1 fruit fly cellular context compared by ENCODE assay signal in the genomic region with DNA sequence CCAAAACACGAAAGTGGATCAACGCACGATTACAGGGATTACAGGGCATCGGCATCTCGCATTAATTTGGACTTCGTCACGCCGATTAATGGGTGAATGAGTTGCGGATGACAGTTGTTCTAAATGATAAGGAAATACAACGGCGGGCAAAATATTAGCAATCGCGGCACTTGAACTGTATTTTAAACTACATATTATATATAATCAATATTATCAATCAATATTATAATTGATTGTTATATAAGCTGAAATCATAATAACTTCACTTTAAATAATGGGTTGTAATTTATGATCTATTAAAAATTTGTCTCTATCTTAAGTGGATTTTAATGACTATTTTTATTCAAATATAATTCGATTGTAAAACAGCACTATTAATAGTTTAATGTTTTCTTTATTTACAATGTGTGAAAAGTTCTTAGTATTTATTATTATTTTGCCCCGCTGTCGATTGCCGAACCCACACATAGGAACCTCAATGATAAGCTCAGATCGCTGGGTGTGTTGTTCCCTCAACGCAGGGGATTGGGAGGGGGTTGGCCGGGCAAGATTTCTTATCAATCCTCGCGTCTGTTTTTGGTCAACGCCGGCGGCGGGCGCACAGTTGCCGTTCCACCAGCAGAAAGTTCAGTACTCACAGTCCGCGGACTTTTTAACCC.
TF ChIP-seq lines count a peak whose summit lies in the region.

No protein-coding gene starts in this region.

TF ChIP-seq in whole organism, embryonic, 481 proteins besides CTCF, POLR2A, EP300 and RAD21 (continued from another document and continues in another):
- TF ChIP-seq E2f1 (GFP tag; IDR thresholded peaks at IDR 0.05; lab: Robert Waterston, UW) (peak; percentile 52), CG3847 (GFP tag; IDR thresholded peaks at IDR 0.05; lab: Robert Waterston, UW) (0 out of 2 replicates have a peak, but pooled peaks have one; percentile 19), CG4617 (GFP tag; optimal IDR thresholded peaks at IDR 0.05; lab: Kevin White, UChicago; ENCODE audit: borderline replicate concordance) (no peak), Aef1 (GFP tag; IDR thresholded peaks at IDR 0.05; lab: Robert Waterston, UW) (no peak), CG10147 (GFP tag; optimal IDR thresholded peaks at IDR 0.05; lab: Kevin White, UChicago) (peak; percentile 2), CG11093 (GFP tag; IDR thresholded peaks at IDR 0.05; lab: Robert Waterston, UW) (no peak), wek (GFP tag; optimal IDR thresholded peaks at IDR 0.05; lab: Kevin White, UChicago) (no peak), CG18476 (GFP tag; optimal IDR thresholded peaks at IDR 0.05; lab: Kevin White, UChicago) (no peak), CG7839 (tag; optimal IDR thresholded peaks at IDR 0.05; lab: Kevin White, UChicago) (peak; percentile 80), CG6272 (GFP tag; IDR thresholded peaks at IDR 0.05; lab: Robert Waterston, UW) (no peak), CG2129 (GFP tag; IDR thresholded peaks at IDR 0.05; lab: Robert Waterston, UW; ENCODE audit: partially characterized antibody) (no peak), ERR (GFP tag; optimal IDR thresholded peaks at IDR 0.05; lab: Kevin White, UChicago) (no peak), Bgb (GFP tag; IDR thresholded peaks at IDR 0.05; lab: Robert Waterston, UW; ENCODE audit: partially characterized antibody) (peak; percentile 51), nerfin-1 (tag; optimal IDR thresholded peaks at IDR 0.05; lab: Kevin White, UChicago) (no peak), Sox100B (GFP tag; optimal IDR thresholded peaks at IDR 0.05; lab: Kevin White, UChicago) (peak; percentile 37), twi (tag; optimal IDR thresholded peaks at IDR 0.05; lab: Kevin White, UChicago) (no peak), HLH54F (GFP tag; optimal IDR thresholded peaks at IDR 0.05; lab: Kevin White, UChicago) (no peak), lola (GFP tag; optimal IDR thresholded peaks at IDR 0.05; lab: Kevin White, UChicago) (peak in 1 of 3 experiments; percentile 28), wdn (GFP tag; IDR thresholded peaks at IDR 0.05; lab: Robert Waterston, UW) (no peak), Oli (tag; optimal IDR thresholded peaks at IDR 0.05; lab: Kevin White, UChicago) (peak; percentile 51), ken (GFP tag; IDR thresholded peaks at IDR 0.05; lab: Robert Waterston, UW) (0 out of 3 replicates have a peak, but pooled peaks have one; percentile 40), odd (GFP tag; optimal IDR thresholded peaks at IDR 0.05; lab: Kevin White, UChicago) (peak; percentile 51), CG14710 (tag; optimal IDR thresholded peaks at IDR 0.05; lab: Kevin White, UChicago) (no peak), sna (GFP tag; IDR thresholded peaks at IDR 0.05; lab: Robert Waterston, UW; ENCODE audit: partially characterized antibody) (no peak), CG17359 (tag; optimal IDR thresholded peaks at IDR 0.05; lab: Kevin White, UChicago) (peak; percentile 20), Dbx (GFP tag; IDR thresholded peaks at IDR 0.05; lab: Robert Waterston, UW) (0 out of 3 replicates have a peak, but pooled peaks have one; percentile 8), toy (GFP tag; IDR thresholded peaks at IDR 0.05; lab: Robert Waterston, UW) (no peak), CG17912 (GFP tag; optimal IDR thresholded peaks at IDR 0.05; lab: Kevin White, UChicago) (no peak), bowl (GFP tag; IDR thresholded peaks at IDR 0.05; lab: Robert Waterston, UW) (no peak), CG17612 (GFP tag; IDR thresholded peaks at IDR 0.05; lab: Robert Waterston, UW) (no peak), D19A (tag; optimal IDR thresholded peaks at IDR 0.05; lab: Kevin White, UChicago) (peak; percentile 40), gt (GFP tag; IDR thresholded peaks at IDR 0.05; lab: Robert Waterston, UW) (no peak), CG7271 (tag; optimal IDR thresholded peaks at IDR 0.05; lab: Kevin White, UChicago) (no peak), schlank (tag; optimal IDR thresholded peaks at IDR 0.05; lab: Kevin White, UChicago) (no peak), CG6254 (GFP tag; optimal IDR thresholded peaks at IDR 0.05; lab: Kevin White, UChicago) (no peak), CG6689 (GFP tag; IDR thresholded peaks at IDR 0.05; lab: Robert Waterston, UW) (0 out of 2 replicates have a peak, but pooled peaks have one; percentile 33), CG17385 (GFP tag; optimal IDR thresholded peaks at IDR 0.05; lab: Kevin White, UChicago) (peak; percentile 58), BEAF-32 (GFP tag; optimal IDR thresholded peaks at IDR 0.05; lab: Kevin White, UChicago) (no peak), sqz (GFP tag; optimal IDR thresholded peaks at IDR 0.05; lab: Kevin White, UChicago) (no peak), CG4854 (GFP tag; optimal IDR thresholded peaks at IDR 0.05; lab: Kevin White, UChicago) (no peak), ftz-f1 (GFP tag; optimal IDR thresholded peaks at IDR 0.05; lab: Kevin White, UChicago) (peak; percentile 22), phol (tag; optimal IDR thresholded peaks at IDR 0.05; lab: Kevin White, UChicago) (peak; percentile 58), cas (GFP tag; IDR thresholded peaks at IDR 0.05; lab: Robert Waterston, UW) (0 out of 2 replicates have a peak, but pooled peaks have one; percentile 9), vvl (GFP tag; IDR thresholded peaks at IDR 0.05; lab: Robert Waterston, UW) (peak; percentile 57; the same call in 1 of the 2 replicates), gsb-n (tag; optimal IDR thresholded peaks at IDR 0.05; lab: Kevin White, UChicago) (no peak), fd96Cb (tag; optimal IDR thresholded peaks at IDR 0.05; lab: Kevin White, UChicago) (peak; percentile 48), repo (GFP tag; optimal IDR thresholded peaks at IDR 0.05; lab: Kevin White, UChicago) (no peak), Dek (tag; optimal IDR thresholded peaks at IDR 0.05; lab: Kevin White, UChicago) (peak; percentile 26), ro (GFP tag; IDR thresholded peaks at IDR 0.05; lab: Robert Waterston, UW) (no peak), Ravus (GFP tag; IDR thresholded peaks at IDR 0.05; lab: Robert Waterston, UW) (no peak), NfI (GFP tag; optimal IDR thresholded peaks at IDR 0.05; lab: Kevin White, UChicago) (no peak), CG3281 (GFP tag; optimal IDR thresholded peaks at IDR 0.05; lab: Kevin White, UChicago) (peak; percentile 68), Bteb2 (GFP tag; optimal IDR thresholded peaks at IDR 0.05; lab: Kevin White, UChicago) (no peak), dpn (GFP tag; optimal IDR thresholded peaks at IDR 0.05; lab: Kevin White, UChicago) (peak in 1 of 2 experiments; percentile 31), croc (GFP tag; conservative IDR thresholded peaks at IDR 0.05; lab: Robert Waterston, UW) (no peak), CG1647 (GFP tag; optimal IDR thresholded peaks at IDR 0.05; lab: Kevin White, UChicago) (no peak), zfh1 (GFP tag; IDR thresholded peaks at IDR 0.05; lab: Robert Waterston, UW) (0 out of 3 replicates have a peak, but pooled peaks have one; percentile 13), Nf-YA (GFP tag; IDR thresholded peaks at IDR 0.05; lab: Robert Waterston, UW) (no peak), nom (GFP tag; optimal IDR thresholded peaks at IDR 0.05; lab: Kevin White, UChicago) (peak; percentile 24), ac (GFP tag; optimal IDR thresholded peaks at IDR 0.05; lab: Kevin White, UChicago) (no peak), CG13123 (GFP tag; optimal IDR thresholded peaks at IDR 0.05; lab: Kevin White, UChicago) (no peak), Ptx1 (GFP tag; IDR thresholded peaks at IDR 0.05; lab: Robert Waterston, UW) (peak; percentile 21; the same call in 1 of the 2 replicates), ind (GFP tag; optimal IDR thresholded peaks at IDR 0.05; lab: Kevin White, UChicago) (no peak), CG31224 (GFP tag; IDR thresholded peaks at IDR 0.05; lab: Robert Waterston, UW) (no peak), grau (tag; optimal IDR thresholded peaks at IDR 0.05; lab: Kevin White, UChicago) (peak; percentile 79), sd (tag; optimal IDR thresholded peaks at IDR 0.05; lab: Kevin White, UChicago) (peak; percentile 64), CG4424 (GFP tag; optimal IDR thresholded peaks at IDR 0.05; lab: Kevin White, UChicago) (no peak), gcm (GFP tag; optimal IDR thresholded peaks at IDR 0.05; lab: Kevin White, UChicago) (no peak), CG3995 (GFP tag; optimal IDR thresholded peaks at IDR 0.05; lab: Kevin White, UChicago) (no peak), NFAT (GFP tag; IDR thresholded peaks at IDR 0.05; lab: Robert Waterston, UW) (0 out of 2 replicates have a peak, but pooled peaks have one; percentile 5), CG7745 (tag; optimal IDR thresholded peaks at IDR 0.05; lab: Kevin White, UChicago) (no peak), cwo (GFP tag; optimal IDR thresholded peaks at IDR 0.05; lab: Kevin White, UChicago) (peak; percentile 53), gcm2 (GFP tag; optimal IDR thresholded peaks at IDR 0.05; lab: Kevin White, UChicago) (no peak), CG9727 (GFP tag; optimal IDR thresholded peaks at IDR 0.05; lab: Kevin White, UChicago) (peak; percentile 55), btn (GFP tag; optimal IDR thresholded peaks at IDR 0.05; lab: Kevin White, UChicago) (no peak), dmrt99B (tag; optimal IDR thresholded peaks at IDR 0.05; lab: Kevin White, UChicago) (peak; percentile 69), zen2 (GFP tag; IDR thresholded peaks at IDR 0.05; lab: Robert Waterston, UW; ENCODE audit: partially characterized antibody) (no peak), mld (GFP tag; IDR thresholded peaks at IDR 0.05; lab: Robert Waterston, UW; ENCODE audit: partially characterized antibody) (no peak), CG3726 (GFP tag; IDR thresholded peaks at IDR 0.05; lab: Robert Waterston, UW) (no peak), CG7987 (GFP tag; optimal IDR thresholded peaks at IDR 0.05; lab: Kevin White, UChicago) (no peak), maf-S (GFP tag; optimal IDR thresholded peaks at IDR 0.05; lab: Kevin White, UChicago) (no peak), chinmo (GFP tag; IDR thresholded peaks at IDR 0.05; lab: Robert Waterston, UW; ENCODE audit: partially characterized antibody) (no peak), Eip74EF (GFP tag; optimal IDR thresholded peaks at IDR 0.05; lab: Kevin White, UChicago) (peak in 1 of 2 experiments; percentile 68), Rfx (GFP tag; IDR thresholded peaks at IDR 0.05; lab: Robert Waterston, UW) (peak; percentile 33; the same call in 1 of the 2 replicates), Sin3A (optimal IDR thresholded peaks at IDR 0.05; lab: Kevin White, UChicago) (no peak), CG34224 (GFP tag; IDR thresholded peaks at IDR 0.05; lab: Robert Waterston, UW; ENCODE audit: partially characterized antibody) (no peak), ssp (GFP tag; IDR thresholded peaks at IDR 0.05; lab: Robert Waterston, UW) (no peak), br (optimal IDR thresholded peaks at IDR 0.05; lab: Kevin White, UChicago) (no peak), CG12071 (GFP tag; optimal IDR thresholded peaks at IDR 0.05; lab: Kevin White, UChicago) (no peak), ato (GFP tag; IDR thresholded peaks at IDR 0.05; lab: Robert Waterston, UW; ENCODE audit: partially characterized antibody) (no peak), CG42726 (GFP tag; IDR thresholded peaks at IDR 0.05; lab: Robert Waterston, UW; ENCODE audit: partially characterized antibody) (no peak), B-H1 (GFP tag; IDR thresholded peaks at IDR 0.05; lab: Robert Waterston, UW) (no peak), H2.0 (GFP tag; IDR thresholded peaks at IDR 0.05; lab: Robert Waterston, UW) (no peak; the same call in 1 of the 2 replicates), CG2116 (GFP tag; optimal IDR thresholded peaks at IDR 0.05; lab: Kevin White, UChicago) (no peak), nau (GFP tag; optimal IDR thresholded peaks at IDR 0.05; lab: Kevin White, UChicago) (no peak), CG12769 (tag; optimal IDR thresholded peaks at IDR 0.05; lab: Kevin White, UChicago) (no peak), CG5180 (GFP tag; optimal IDR thresholded peaks at IDR 0.05; lab: Kevin White, UChicago) (no peak), CG18011 (GFP tag; optimal IDR thresholded peaks at IDR 0.05; lab: Kevin White, UChicago) (no peak), CG17829 (tag; optimal IDR thresholded peaks at IDR 0.05; lab: Kevin White, UChicago) (peak; percentile 70), Oaz (GFP tag; IDR thresholded peaks at IDR 0.05; lab: Robert Waterston, UW) (no peak), Spps (tag; optimal IDR thresholded peaks at IDR 0.05; lab: Kevin White, UChicago) (no peak), cato (GFP tag; optimal IDR thresholded peaks at IDR 0.05; lab: Kevin White, UChicago; ENCODE audit: borderline replicate concordance) (no peak), pnt (GFP tag; optimal IDR thresholded peaks at IDR 0.05; lab: Kevin White, UChicago) (no peak), tup (GFP tag; optimal IDR thresholded peaks at IDR 0.05; lab: Kevin White, UChicago) (no peak), unpg (GFP tag; optimal IDR thresholded peaks at IDR 0.05; lab: Kevin White, UChicago) (peak; percentile 65), CG8089 (GFP tag; optimal IDR thresholded peaks at IDR 0.05; lab: Kevin White, UChicago) (no peak), CG1024 (GFP tag; IDR thresholded peaks at IDR 0.05; lab: Robert Waterston, UW) (no peak), CG7928 (GFP tag; optimal IDR thresholded peaks at IDR 0.05; lab: Kevin White, UChicago) (no peak), jing (GFP tag; optimal IDR thresholded peaks at IDR 0.05; lab: Kevin White, UChicago) (no peak), Med (GFP tag; lab: Kevin White, UChicago) (peak; percentile 59), CG9876 (GFP tag; optimal IDR thresholded peaks at IDR 0.05; lab: Kevin White, UChicago) (no peak), CG5953 (GFP tag; IDR thresholded peaks at IDR 0.05; lab: Robert Waterston, UW) (no peak), CG10366 (GFP tag; IDR thresholded peaks at IDR 0.05; lab: Robert Waterston, UW) (no peak), bsh (GFP tag; optimal IDR thresholded peaks at IDR 0.05; lab: Kevin White, UChicago) (peak in 1 of 2 experiments; percentile 34), CG12236 (GFP tag; optimal IDR thresholded peaks at IDR 0.05; lab: Kevin White, UChicago) (no peak), insv (GFP tag; optimal IDR thresholded peaks at IDR 0.05; lab: Kevin White, UChicago) (no peak), hkb (optimal IDR thresholded peaks at IDR 0.05; lab: Kevin White, UChicago) (no peak), hkb (GFP tag; IDR thresholded peaks at IDR 0.05; lab: Robert Waterston, UW) (0 out of 2 replicates have a peak, but pooled peaks have one; percentile 6), MESR4 (GFP tag; optimal IDR thresholded peaks at IDR 0.05; lab: Kevin White, UChicago) (no peak), CG3838 (GFP tag; optimal IDR thresholded peaks at IDR 0.05; lab: Kevin White, UChicago) (no peak), CG2875 (GFP tag; optimal IDR thresholded peaks at IDR 0.05; lab: Kevin White, UChicago) (peak; percentile 9), kay (GFP tag; optimal IDR thresholded peaks at IDR 0.05; lab: Kevin White, UChicago) (no peak), eve (GFP tag; optimal IDR thresholded peaks at IDR 0.05; lab: Kevin White, UChicago) (no peak), vnd (GFP tag; IDR thresholded peaks at IDR 0.05; lab: Robert Waterston, UW; ENCODE audit: partially characterized antibody) (no peak)
